Fruit fly (Drosophila melanogaster): ENCODE results near the gene RtcB.

- TF ChIP-seq CG8632 (GFP tag; optimal IDR thresholded peaks at IDR 0.05) (peak; percentile 83), Hr38 (GFP tag; optimal IDR thresholded peaks at IDR 0.05) (no peak), CG34406 (GFP tag; optimal IDR thresholded peaks at IDR 0.05) (peak; percentile 81), pdm3 (GFP tag; optimal IDR thresholded peaks at IDR 0.05) (peak; percentile 54), OdsH (GFP tag; optimal IDR thresholded peaks at IDR 0.05) (peak; percentile 82), Hr39 (GFP tag; optimal IDR thresholded peaks at IDR 0.05) (peak; percentile 52), CG11762 (GFP tag; optimal IDR thresholded peaks at IDR 0.05; ENCODE audit: insufficient read depth) (peak; percentile 64), Sox15 (GFP tag; optimal IDR thresholded peaks at IDR 0.05) (peak; percentile 66)
Measured at dm6 chr2L:19398317-19399234, 31.9 kb upstream of the RtcB start, which contains the start of gene CG17544.

All from whole organism, prepupa.